Fruit fly (Drosophila melanogaster) whole organism, pupa: ENCODE data around the gene CG11267.

ENCODE experiments used
- CG10348 ChIP-seq: fragments of 200-800 bp; sonication (Bioruptor generic); IDR thresholded peaks from 2 replicates; pipeline ENCODE4 v1.3.6; 2022; ENCODE audit warnings: missing biosample characterization, missing genetic modification characterization
- CG14655 ChIP-seq: fragments of 200-800 bp; sonication (Bioruptor generic); optimal IDR thresholded peaks from 3 replicates; lab custom pipeline; 2017; ENCODE audit warnings: mild to moderate bottlenecking, missing biosample characterization, missing genetic modification reagents, missing genetic modification characterization
- CG17806 ChIP-seq: fragments of 200-800 bp; sonication (Bioruptor generic); optimal IDR thresholded peaks from 2 replicates; lab custom pipeline; 2018; ENCODE audit warnings: missing biosample characterization, mild to moderate bottlenecking, missing genetic modification characterization, moderate library complexity
- CG34367 ChIP-seq: fragments of 200-800 bp; sonication (Bioruptor generic); optimal IDR thresholded peaks from 2 replicates; lab custom pipeline; 2018; ENCODE audit warnings: missing biosample characterization, mild to moderate bottlenecking, missing genetic modification characterization
- CG4496 ChIP-seq: fragments of 200-800 bp; sonication (Bioruptor generic); IDR thresholded peaks from 3 replicates; pipeline ENCODE4 v1.3.6; 2022; ENCODE audit warnings: missing biosample characterization, missing genetic modification characterization
- CG8159 ChIP-seq: fragments of 200-800 bp; sonication (Bioruptor generic); optimal IDR thresholded peaks from 3 replicates; lab custom pipeline; 2018; ENCODE audit warnings: missing biosample characterization, mild to moderate bottlenecking, missing genetic modification characterization, moderate library complexity
- CG8301 ChIP-seq: fragments of 200-800 bp; sonication (Bioruptor generic); optimal IDR thresholded peaks from 2 replicates; lab custom pipeline; 2018; ENCODE audit warnings: missing biosample characterization, mild to moderate bottlenecking, missing genetic modification characterization
- CG9948 ChIP-seq: fragments of 200-800 bp; sonication (Bioruptor generic); optimal IDR thresholded peaks from 2 replicates; lab custom pipeline; 2018; ENCODE audit warnings: missing biosample characterization, mild to moderate bottlenecking, missing genetic modification characterization, moderate library complexity
- EcR ChIP-seq: fragments of 200-800 bp; sonication (Bioruptor generic); optimal IDR thresholded peaks from 3 replicates; lab custom pipeline; 2019; ENCODE audit warnings: missing biosample characterization, missing genetic modification characterization, mild to moderate bottlenecking, moderate library complexity, missing genetic modification reagents
- Ets98B ChIP-seq: fragments of 200-800 bp; sonication (Bioruptor generic); IDR thresholded peaks from 2 replicates; pipeline ENCODE4 v1.3.6; 2022; ENCODE audit warnings: missing biosample characterization, missing genetic modification characterization
- Snoo ChIP-seq: fragments of 200-800 bp; sonication (Bioruptor generic); optimal IDR thresholded peaks from 3 replicates; lab custom pipeline; 2017; ENCODE audit warnings: missing biosample characterization, mild to moderate bottlenecking, missing genetic modification characterization, inconsistent platforms
- fd96Ca ChIP-seq: fragments of 200-800 bp; sonication (Bioruptor generic); IDR thresholded peaks from 3 replicates; pipeline ENCODE4 v1.3.6; 2022; ENCODE audit warnings: missing biosample characterization, missing genetic modification characterization
- rn ChIP-seq: fragments of 200-800 bp; sonication (Bioruptor generic); IDR thresholded peaks from 2 replicates; pipeline ENCODE4 v1.3.6; 2022; ENCODE audit warnings: missing biosample characterization, missing genetic modification characterization

dm6 chr3L:13026872-13027271 lies 11.0 kb downstream of the CG11267 start:
- TF ChIP-seq CG8159 (tag; lab: Kevin White, UChicago) (no peak), Ets98B (GFP tag; lab: Robert Waterston, UW) (no peak), CG9948 (tag; lab: Kevin White, UChicago) (no peak), CG4496 (GFP tag; lab: Robert Waterston, UW) (no peak), EcR (GFP tag; lab: Kevin White, UChicago) (no peak), CG17806 (tag; lab: Kevin White, UChicago) (no peak), CG14655 (GFP tag; lab: Kevin White, UChicago) (no peak), Snoo (tag; lab: Kevin White, UChicago) (no peak), CG34367 (tag; lab: Kevin White, UChicago) (no peak), fd96Ca (GFP tag; lab: Robert Waterston, UW) (no peak), CG10348 (GFP tag; lab: Robert Waterston, UW) (no peak), CG8301 (no peak), rn (GFP tag; lab: Robert Waterston, UW) (no peak)
